Worm (Caenorhabditis elegans) whole organism, L3 larva: ENCODE data around the gene C13A2.12.
"Not testable (repeated sequence)": the region's sequence is repeated elsewhere in the genome, so short reads cannot be mapped to it uniquely, and the experiment has no call there.

ENCODE experiments used
- R02D3.7 ChIP-seq: fragments of 150-350 bp; optimal IDR thresholded peaks from 2 replicates; lab custom pipeline; 2014; ENCODE audit warnings: missing biosample characterization, missing genetic modification characterization
- ama-1 ChIP-seq: fragments of 150-350 bp; optimal IDR thresholded peaks from 2 replicates; lab custom pipeline; 2018
- ceh-16 ChIP-seq: sonication (generic microtip); optimal IDR thresholded peaks from 2 replicates; lab custom pipeline; 2017; ENCODE audit warnings: missing biosample characterization, missing genetic modification characterization
- ceh-9 ChIP-seq: sonication (generic microtip); optimal IDR thresholded peaks from 2 replicates; lab custom pipeline; 2018; ENCODE audit warnings: missing biosample characterization, missing genetic modification characterization
- egl-27 ChIP-seq: sonication (generic microtip); optimal IDR thresholded peaks from 4 replicates; lab custom pipeline; 2017; ENCODE audit warnings: missing biosample characterization, missing genetic modification reagents, missing genetic modification characterization
- elt-1 ChIP-seq: fragments of 150-350 bp; optimal IDR thresholded peaks from 2 replicates; lab custom pipeline; 2014; ENCODE audit warnings: missing biosample characterization, missing genetic modification characterization
- elt-2 ChIP-seq: sonication (generic microtip); optimal IDR thresholded peaks from 2 replicates; lab custom pipeline; 2016; ENCODE audit warnings: missing genetic modification reagents, mild to moderate bottlenecking, missing genetic modification characterization, missing compliant biosample characterization
- fkh-10 ChIP-seq: sonication (generic microtip); optimal IDR thresholded peaks from 2 replicates; lab custom pipeline; 2017; ENCODE audit warnings: missing biosample characterization, missing genetic modification reagents, missing genetic modification characterization
- fkh-2 ChIP-seq: fragments of 150-350 bp; optimal IDR thresholded peaks from 2 replicates; lab custom pipeline; 2014; ENCODE audit warnings: missing biosample characterization, missing genetic modification reagents, missing genetic modification characterization
- jun-1 ChIP-seq: fragments of 150-350 bp; optimal IDR thresholded peaks from 2 replicates; lab custom pipeline; 2014; ENCODE audit warnings: missing biosample characterization, missing genetic modification reagents, missing genetic modification characterization
- lin-39 ChIP-seq: fragments of 150-350 bp; optimal IDR thresholded peaks from 2 replicates; lab custom pipeline; 2018; ENCODE audit warnings: missing biosample characterization, missing genetic modification reagents, missing genetic modification characterization
- lsy-12 ChIP-seq: sonication (generic microtip); optimal IDR thresholded peaks from 2 replicates; lab custom pipeline; 2016; ENCODE audit warnings: mild to moderate bottlenecking, missing genetic modification characterization, missing compliant biosample characterization
- mdl-1 ChIP-seq: fragments of 150-350 bp; optimal IDR thresholded peaks from 2 replicates; lab custom pipeline; 2014; ENCODE audit warnings: missing biosample characterization, missing genetic modification characterization
- nfya-1 ChIP-seq: sonication (generic microtip); optimal IDR thresholded peaks from 2 replicates; lab custom pipeline; 2017; ENCODE audit warnings: missing genetic modification characterization, mild to moderate bottlenecking, missing compliant biosample characterization, antibody characterized with exemption, moderate library complexity; ENCODE audit not compliant: insufficient read depth
- nhr-23 ChIP-seq: fragments of 150-350 bp; optimal IDR thresholded peaks from 2 replicates; lab custom pipeline; 2014; ENCODE audit warnings: missing biosample characterization, missing genetic modification reagents, missing genetic modification characterization
- nhr-237 ChIP-seq: fragments of 150-350 bp; optimal IDR thresholded peaks from 2 replicates; lab custom pipeline; 2014; ENCODE audit warnings: missing biosample characterization, missing genetic modification characterization
- nhr-25 ChIP-seq: sonication (generic microtip); optimal IDR thresholded peaks from 2 replicates; lab custom pipeline; 2017; ENCODE audit warnings: missing biosample characterization, missing genetic modification characterization
- nhr-28 ChIP-seq: fragments of 150-350 bp; optimal IDR thresholded peaks from 2 replicates; lab custom pipeline; 2014; ENCODE audit warnings: missing biosample characterization, missing genetic modification characterization
- nhr-43 ChIP-seq: sonication (generic microtip); optimal IDR thresholded peaks from 2 replicates; lab custom pipeline; 2016; ENCODE audit warnings: mild to moderate bottlenecking, missing genetic modification characterization, missing compliant biosample characterization; ENCODE audit not compliant: poor library complexity, severe bottlenecking
- nhr-67 ChIP-seq: fragments of 150-350 bp; optimal IDR thresholded peaks from 2 replicates; lab custom pipeline; 2014; ENCODE audit warnings: missing biosample characterization, missing genetic modification characterization
- nhr-77 ChIP-seq: fragments of 150-350 bp; optimal IDR thresholded peaks from 2 replicates; lab custom pipeline; 2014; ENCODE audit warnings: missing biosample characterization, missing genetic modification characterization
- pqm-1 ChIP-seq: fragments of 150-350 bp; optimal IDR thresholded peaks from 2 replicates; lab custom pipeline; 2017; ENCODE audit warnings: missing biosample characterization, missing genetic modification characterization, inconsistent platforms
- sea-2 ChIP-seq: fragments of 150-350 bp; sonication (generic microtip); optimal IDR thresholded peaks from 4 replicates; lab custom pipeline; 2014; ENCODE audit warnings: missing biosample characterization, missing genetic modification reagents, missing genetic modification characterization
- snpc-4 ChIP-seq: fragments of 150-350 bp; optimal IDR thresholded peaks from 2 replicates; lab custom pipeline; 2014; ENCODE audit warnings: missing biosample characterization, missing genetic modification characterization
- unc-62 ChIP-seq: fragments of 150-350 bp; sonication (generic microtip); optimal IDR thresholded peaks from 4 replicates; lab custom pipeline; 2014; ENCODE audit warnings: missing biosample characterization, missing genetic modification reagents, missing genetic modification characterization
- ztf-11 ChIP-seq: fragments of 150-350 bp; optimal IDR thresholded peaks from 2 replicates; lab custom pipeline; 2014; ENCODE audit warnings: missing biosample characterization, missing genetic modification characterization

Gene C13A2.12

ce11 chrV:7297263-7297662 lies 38.2 kb downstream of the C13A2.12 start, which contains the start of gene srj-32:
TSS of gene srj-32 (minus strand) at chrV:7297363.
- TF ChIP-seq nfya-1 (no peak), snpc-4 (no peak), fkh-2 (no peak), nhr-25 (tag; lab: Kevin White, UChicago) (no peak), nhr-23 (no peak), nhr-43 (tag; lab: Kevin White, UChicago) (no peak), elt-1 (no peak), fkh-10 (GFP tag; lab: Kevin White, UChicago) (no peak), lsy-12 (tag; lab: Kevin White, UChicago) (no peak), egl-27 (tag; lab: Kevin White, UChicago) (no peak), pqm-1 (tag; lab: Kevin White, UChicago) (no peak), nhr-67 (tag; lab: Kevin White, UChicago) (no peak), jun-1 (tag; lab: Kevin White, UChicago) (no peak), unc-62 (GFP tag; lab: Kevin White, UChicago) (no peak), mdl-1 (tag; lab: Kevin White, UChicago) (no peak), R02D3.7 (no peak), nhr-77 (tag; lab: Kevin White, UChicago) (no peak), ceh-9 (tag; lab: Kevin White, UChicago) (no peak), nhr-28 (tag; lab: Kevin White, UChicago) (no peak)

DNA sequence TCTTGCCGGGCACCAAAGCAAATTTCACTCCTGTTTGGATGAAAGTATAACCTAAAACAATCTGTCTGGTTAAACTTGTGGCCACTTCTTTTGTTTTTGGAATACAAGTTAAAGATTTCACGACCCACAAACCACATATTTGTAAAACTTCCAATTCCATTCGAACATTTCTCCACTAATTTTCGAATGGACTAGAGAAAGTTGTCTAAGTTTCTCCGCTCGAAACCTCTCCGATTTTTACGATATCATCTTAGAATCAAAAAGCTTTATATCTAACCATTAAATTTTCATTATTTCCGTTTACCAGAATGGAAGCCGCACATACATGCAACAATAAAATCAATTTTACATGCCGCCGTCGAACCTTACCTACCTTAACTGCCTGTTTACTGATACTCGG lies 39.4 kb downstream of the C13A2.12 start, which contains the start of gene F07G11.3:
Gene F07G11.3, plus strand, starts transcription at position 301 of the 400 bp plus-strand sequence.
- no peak for TF ChIP-seq sea-2 (GFP tag; lab: Kevin White, UChicago)
- TF ChIP-seq nhr-43 (tag; lab: Kevin White, UChicago) = no peak
- no peak for TF ChIP-seq nhr-28 (tag; lab: Kevin White, UChicago)
- no peak for TF ChIP-seq fkh-10 (GFP tag; lab: Kevin White, UChicago)

DNA sequence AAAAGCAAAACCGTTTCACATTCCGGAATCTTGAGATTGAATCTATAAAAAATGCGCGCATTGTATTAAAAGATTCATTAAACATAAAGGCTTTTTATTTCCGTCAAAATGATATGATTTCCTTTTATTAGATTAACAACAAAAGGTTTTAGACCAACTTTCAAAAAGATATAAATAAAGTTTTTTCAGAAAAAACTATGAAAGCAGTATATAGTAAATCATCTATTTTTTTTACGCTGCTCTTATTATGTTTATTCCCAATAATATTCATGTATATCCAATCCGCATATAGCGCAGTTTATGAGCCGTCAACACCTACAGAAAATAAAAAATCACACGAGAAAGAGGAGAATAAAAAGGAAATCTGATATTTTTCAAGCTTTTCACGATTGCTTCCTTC lies 45.4 kb downstream of the C13A2.12 start, which contains the start of gene F07G11.2:
Gene F07G11.2, plus strand, starts transcription at position 301 of the 400 bp plus-strand sequence.
- TF ChIP-seq nhr-67 (tag; lab: Kevin White, UChicago); elt-2 (tag; lab: Kevin White, UChicago); nfya-1: not testable (repeated sequence)

ce11 chrV:7307089-7307488 lies 48.0 kb downstream of the C13A2.12 start, which contains the start of gene F07G11.1:
TSS of gene F07G11.1 (plus strand) at chrV:7307389.
- no peak for TF ChIP-seq nhr-23
- TF ChIP-seq lin-39 (tag; lab: Kevin White, UChicago) = no peak
- TF ChIP-seq jun-1 (tag; lab: Kevin White, UChicago) = no peak
- no peak for TF ChIP-seq ztf-11
- TF ChIP-seq ama-1 (lab: Kevin White, UChicago) = no peak
- TF ChIP-seq ceh-16 (tag; lab: Kevin White, UChicago) = no peak
- TF ChIP-seq nhr-237 (tag; lab: Kevin White, UChicago) = no peak
- TF ChIP-seq sea-2 (GFP tag; lab: Kevin White, UChicago) = no peak
